Fruit fly (Drosophila melanogaster) whole organism, wandering third instar larva: ENCODE measurements around the gene CG15262.

Source experiments
- Abd-B ChIP-seq: fragments of >200 bp; optimal IDR thresholded peaks from 2 replicates; lab custom pipeline; 2017; ENCODE audit warnings: missing biosample characterization, missing genetic modification characterization
- CG32264 ChIP-seq: fragments of 200-800 bp; sonication (Bioruptor generic); optimal IDR thresholded peaks from 2 replicates; lab custom pipeline; 2016; ENCODE audit warnings: missing biosample characterization, missing genetic modification characterization
- CG9705 ChIP-seq: fragments of 200-800 bp; sonication (Bioruptor generic); optimal IDR thresholded peaks from 2 replicates; lab custom pipeline; 2018; ENCODE audit warnings: missing biosample characterization, mild to moderate bottlenecking, missing genetic modification characterization
- CrebA ChIP-seq: fragments of 200-800 bp; sonication (Bioruptor generic); optimal IDR thresholded peaks from 2 replicates; lab custom pipeline; 2016; ENCODE audit warnings: missing biosample characterization, mild to moderate bottlenecking, missing genetic modification characterization, borderline replicate concordance
- Dfd ChIP-seq: fragments of >200 bp; optimal IDR thresholded peaks from 2 replicates; lab custom pipeline; 2017; ENCODE audit warnings: missing biosample characterization, missing genetic modification characterization
- Dif ChIP-seq: fragments of 200-275, 200-300 bp; sonication (Bioruptor generic); optimal IDR thresholded peaks from 2 replicates; lab custom pipeline; 2018; ENCODE audit warnings: missing biosample characterization, missing genetic modification characterization; ENCODE audit not compliant: partially characterized antibody
- GATAd ChIP-seq: sonication (Bioruptor generic); optimal IDR thresholded peaks from 2 replicates; lab custom pipeline; 2016; ENCODE audit warnings: missing biosample characterization, missing genetic modification characterization
- HLH106 ChIP-seq: fragments of 200-800 bp; optimal IDR thresholded peaks from 3 replicates; lab custom pipeline; 2019; ENCODE audit warnings: missing biosample characterization, mild to moderate bottlenecking, missing genetic modification characterization, moderate library complexity
- Hnf4 ChIP-seq: fragments of 200-800 bp; sonication (Bioruptor generic); optimal IDR thresholded peaks from 2 replicates; lab custom pipeline; 2016; ENCODE audit warnings: missing biosample characterization, mild to moderate bottlenecking, missing genetic modification characterization
- Hr78 ChIP-seq: fragments of >200 bp; optimal IDR thresholded peaks from 2 replicates; lab custom pipeline; 2017; ENCODE audit warnings: missing biosample characterization, missing genetic modification characterization
- Jra ChIP-seq: sonication (Bioruptor generic); optimal IDR thresholded peaks from 2 replicates; lab custom pipeline; 2016; ENCODE audit warnings: missing biosample characterization, missing genetic modification characterization
- Mio ChIP-seq: sonication (Bioruptor generic); optimal IDR thresholded peaks from 2 replicates; lab custom pipeline; 2016; ENCODE audit warnings: missing biosample characterization, missing genetic modification characterization
- Myc ChIP-seq: fragments of >200 bp; optimal IDR thresholded peaks from 2 replicates; lab custom pipeline; 2017
- N ChIP-seq: fragments of >200 bp; optimal IDR thresholded peaks from 2 replicates; lab custom pipeline; 2018; ENCODE audit warnings: missing biosample characterization, missing external identifiers, missing genetic modification characterization
- OdsH ChIP-seq: fragments of 200-800 bp; sonication (Bioruptor generic); optimal IDR thresholded peaks from 2 replicates; lab custom pipeline; 2016; ENCODE audit warnings: missing biosample characterization, mild to moderate bottlenecking, missing genetic modification characterization
- Rel ChIP-seq, 2 experiments: fragments of 200-800 bp; sonication (Bioruptor generic) in 1 of 2; optimal IDR thresholded peaks; 2 replicates in 1 of 2; 3 replicates in 1 of 2; lab custom pipeline; 2016 to 2019; ENCODE audit warnings: mild to moderate bottlenecking in 2 of 2, missing biosample characterization in 2 of 2, missing genetic modification characterization in 2 of 2, moderate library complexity in 1 of 2
- Sp1 ChIP-seq: fragments of 200-800 bp; sonication (Bioruptor generic); optimal IDR thresholded peaks from 3 replicates; lab custom pipeline; 2019; ENCODE audit warnings: missing biosample characterization, mild to moderate bottlenecking, missing genetic modification characterization, moderate library complexity
- Vsx2 ChIP-seq: fragments of 200-300, 225-300 bp; sonication (Bioruptor generic); optimal IDR thresholded peaks from 2 replicates; lab custom pipeline; 2018; ENCODE audit warnings: missing biosample characterization, missing genetic modification characterization; ENCODE audit not compliant: partially characterized antibody
- br ChIP-seq: fragments of 200-800 bp; sonication (Bioruptor generic); optimal IDR thresholded peaks from 2 replicates; lab custom pipeline; 2016; ENCODE audit warnings: missing biosample characterization, missing genetic modification characterization
- brk ChIP-seq: fragments of 200-800 bp; sonication (Bioruptor generic); optimal IDR thresholded peaks from 2 replicates; lab custom pipeline; 2016; ENCODE audit warnings: missing biosample characterization, mild to moderate bottlenecking, missing genetic modification characterization
- dl ChIP-seq, 2 experiments: fragments of 175-275, 200-275 bp in 1 of 2; fragments of 200-275 bp in 1 of 2; sonication (Bioruptor generic); optimal IDR thresholded peaks; lab custom pipeline; 2018; ENCODE audit warnings: mild to moderate bottlenecking in 2 of 2, missing biosample characterization in 2 of 2, missing genetic modification characterization in 2 of 2, moderate library complexity in 2 of 2; ENCODE audit not compliant: partially characterized antibody in 2 of 2, insufficient read depth in 1 of 2
- dmrt93B ChIP-seq: fragments of 200-800 bp; sonication (Bioruptor generic); optimal IDR thresholded peaks from 2 replicates; lab custom pipeline; 2018; ENCODE audit warnings: missing biosample characterization, mild to moderate bottlenecking, missing genetic modification characterization
- dsf ChIP-seq: sonication (Bioruptor generic); optimal IDR thresholded peaks from 2 replicates; lab custom pipeline; 2016; ENCODE audit warnings: missing biosample characterization, missing genetic modification characterization, borderline replicate concordance
- foxo ChIP-seq, 2 experiments: fragments of 200-800 bp; sonication (Bioruptor generic); optimal IDR thresholded peaks; 2 replicates in 1 of 2; 3 replicates in 1 of 2; lab custom pipeline; 2016 to 2017; ENCODE audit warnings: missing biosample characterization in 2 of 2, missing genetic modification characterization in 2 of 2
- fru ChIP-seq: fragments of 200-800 bp; sonication (Bioruptor generic); optimal IDR thresholded peaks from 3 replicates; lab custom pipeline; 2016; ENCODE audit warnings: missing biosample characterization, mild to moderate bottlenecking, missing genetic modification characterization
- h ChIP-seq: fragments of 200-800 bp; sonication (Bioruptor generic); optimal IDR thresholded peaks from 3 replicates; lab custom pipeline; 2016; ENCODE audit warnings: missing biosample characterization, mild to moderate bottlenecking, missing genetic modification characterization
- jim ChIP-seq: fragments of 175-275, 200-325 bp; sonication (Bioruptor generic); optimal IDR thresholded peaks from 2 replicates; lab custom pipeline; 2016; ENCODE audit warnings: missing biosample characterization, mild to moderate bottlenecking, missing genetic modification characterization
- lola ChIP-seq: fragments of >200 bp; optimal IDR thresholded peaks from 2 replicates; lab custom pipeline; 2017; ENCODE audit warnings: missing biosample characterization, missing genetic modification characterization
- psq ChIP-seq: fragments of 200-800 bp; sonication (Bioruptor generic); optimal IDR thresholded peaks from 3 replicates; lab custom pipeline; 2017; ENCODE audit warnings: missing biosample characterization, mild to moderate bottlenecking, missing genetic modification characterization, moderate library complexity
- rgr ChIP-seq: fragments of 200-800 bp; sonication (Bioruptor generic); optimal IDR thresholded peaks from 3 replicates; lab custom pipeline; 2016; ENCODE audit warnings: missing biosample characterization, mild to moderate bottlenecking, missing genetic modification characterization
- sage ChIP-seq: fragments of 200-800 bp; sonication (Bioruptor generic); optimal IDR thresholded peaks from 2 replicates; lab custom pipeline; 2016; ENCODE audit warnings: missing biosample characterization, mild to moderate bottlenecking, missing genetic modification characterization
- sv ChIP-seq: fragments of 200-800 bp; sonication (Bioruptor generic); optimal IDR thresholded peaks from 3 replicates; lab custom pipeline; 2016; ENCODE audit warnings: missing biosample characterization, missing genetic modification characterization
- tai ChIP-seq: sonication (Bioruptor generic); optimal IDR thresholded peaks from 2 replicates; lab custom pipeline; 2016; ENCODE audit warnings: missing biosample characterization, missing genetic modification characterization
- usp ChIP-seq: fragments of >200 bp; optimal IDR thresholded peaks from 2 replicates; lab custom pipeline; 2017; ENCODE audit warnings: missing biosample characterization, missing genetic modification characterization
- woc ChIP-seq: sonication (Bioruptor generic); optimal IDR thresholded peaks from 2 replicates; lab custom pipeline; 2016; ENCODE audit warnings: missing biosample characterization, mild to moderate bottlenecking, missing genetic modification characterization

Gene CG15262

dm6 chr2L:15297508-15297907 lies at the start of gene CG15262:
Gene CG15262, plus strand, starts transcription at chr2L:15297808.
- TF ChIP-seq Myc (lab: Kevin White, UChicago) (no peak), Abd-B (GFP tag; lab: Kevin White, UChicago) (no peak), sage (GFP tag; lab: Kevin White, UChicago) (no peak), Mio (no peak), psq (no peak), Vsx2 (GFP tag; lab: Kevin White, UChicago) (no peak)
- TF ChIP-seq, all 38 proteins: peak for 0

dm6 chr2L:15248163-15249005 lies 49.2 kb upstream of the CG15262 start, which contains the start of gene dao:
Gene dao, plus strand, starts transcription at chr2L:15248879.
- TF ChIP-seq h (GFP tag; lab: Kevin White, UChicago): peak; percentile 1
- TF ChIP-seq Sp1 (GFP tag; lab: Kevin White, UChicago): no peak
- peak in 1 of 2 experiments; percentile 16 for TF ChIP-seq foxo (GFP tag; optimal IDR thresholded peaks at IDR 0.05; lab: Kevin White, UChicago)
- no peak for TF ChIP-seq dl (GFP tag; optimal IDR thresholded peaks at IDR 0.05; lab: Kevin White, UChicago; ENCODE audit: insufficient read depth in 1 of 2, partially characterized antibody in 2 of 2)
- TF ChIP-seq Jra (GFP tag; lab: Kevin White, UChicago): no peak
- peak; percentile 31 for TF ChIP-seq sv
- no peak for TF ChIP-seq dsf
- peak; percentile 6 for TF ChIP-seq HLH106
- TF ChIP-seq, all 38 proteins: peak for 4

DNA sequence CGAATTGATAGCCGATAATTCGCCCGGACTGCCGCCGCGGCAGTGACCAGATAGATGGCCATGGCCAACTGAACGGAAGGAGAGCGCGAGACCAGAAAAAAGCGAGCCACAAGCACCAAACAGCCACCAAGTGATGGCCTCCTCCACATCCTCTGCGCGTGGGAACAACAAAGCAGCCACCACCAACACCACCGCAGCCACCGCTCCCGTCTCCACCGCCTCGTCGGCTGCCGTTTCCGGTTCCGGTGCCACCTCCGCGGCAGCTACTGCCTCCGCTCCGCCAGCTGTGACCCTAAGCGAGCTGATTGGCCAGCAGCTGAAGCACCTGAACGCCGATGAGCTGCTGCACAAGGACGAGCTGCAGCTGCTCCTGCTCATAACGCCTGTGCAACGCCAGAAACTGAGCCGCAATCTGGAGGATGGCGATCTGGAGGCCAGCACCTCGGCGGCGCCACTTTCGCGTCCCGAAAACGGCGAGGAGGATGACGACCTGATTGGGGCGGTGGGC lies 48.5 kb upstream of the CG15262 start:
- no peak for TF ChIP-seq Hr78 (GFP tag; lab: Kevin White, UChicago)
- no peak for TF ChIP-seq dsf
- no peak for TF ChIP-seq Dif (GFP tag; lab: Kevin White, UChicago)
- no peak for TF ChIP-seq dl (GFP tag; optimal IDR thresholded peaks at IDR 0.05; lab: Kevin White, UChicago; ENCODE audit: insufficient read depth in 1 of 2, partially characterized antibody in 2 of 2)

DNA sequence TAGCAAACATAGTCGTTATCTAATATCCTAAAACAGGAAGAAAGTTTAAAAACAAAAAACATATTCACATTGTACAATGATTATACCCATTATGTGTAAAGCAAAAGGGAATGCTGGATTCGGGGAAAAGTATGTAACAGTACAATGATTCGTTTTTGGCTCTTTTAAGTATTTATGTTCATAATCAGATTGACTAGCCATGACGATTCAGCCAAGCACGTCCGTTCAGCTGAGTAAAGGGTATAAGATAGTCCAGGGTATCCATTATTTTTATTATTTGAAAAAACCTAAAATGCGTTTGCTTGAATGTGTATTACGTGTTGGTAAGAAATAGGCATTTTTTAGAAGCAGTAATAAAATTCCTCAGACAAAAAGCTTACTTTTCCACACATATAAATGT lies 47.9 kb upstream of the CG15262 start:
- no peak for TF ChIP-seq GATAd (GFP tag; lab: Kevin White, UChicago)
- TF ChIP-seq h (GFP tag; lab: Kevin White, UChicago): no peak
- TF ChIP-seq CG9705 (GFP tag; lab: Kevin White, UChicago): no peak
- no peak for TF ChIP-seq sage (GFP tag; lab: Kevin White, UChicago)
- TF ChIP-seq foxo (GFP tag; optimal IDR thresholded peaks at IDR 0.05; lab: Kevin White, UChicago): no peak
- TF ChIP-seq rgr: no peak
- no peak for TF ChIP-seq Jra (GFP tag; lab: Kevin White, UChicago)
- no peak for TF ChIP-seq woc
- TF ChIP-seq Dfd: no peak
- no peak for TF ChIP-seq Dif (GFP tag; lab: Kevin White, UChicago)
- TF ChIP-seq brk (GFP tag; lab: Kevin White, UChicago): no peak
- no peak for TF ChIP-seq Rel (GFP tag; optimal IDR thresholded peaks at IDR 0.05; lab: Kevin White, UChicago)
- TF ChIP-seq Rel (tag; optimal IDR thresholded peaks at IDR 0.05; lab: Kevin White, UChicago): no peak
- TF ChIP-seq CG32264 (GFP tag; lab: Kevin White, UChicago): no peak
- no peak for TF ChIP-seq Myc (lab: Kevin White, UChicago)
- TF ChIP-seq usp: no peak
- TF ChIP-seq Vsx2 (GFP tag; lab: Kevin White, UChicago): no peak

DNA sequence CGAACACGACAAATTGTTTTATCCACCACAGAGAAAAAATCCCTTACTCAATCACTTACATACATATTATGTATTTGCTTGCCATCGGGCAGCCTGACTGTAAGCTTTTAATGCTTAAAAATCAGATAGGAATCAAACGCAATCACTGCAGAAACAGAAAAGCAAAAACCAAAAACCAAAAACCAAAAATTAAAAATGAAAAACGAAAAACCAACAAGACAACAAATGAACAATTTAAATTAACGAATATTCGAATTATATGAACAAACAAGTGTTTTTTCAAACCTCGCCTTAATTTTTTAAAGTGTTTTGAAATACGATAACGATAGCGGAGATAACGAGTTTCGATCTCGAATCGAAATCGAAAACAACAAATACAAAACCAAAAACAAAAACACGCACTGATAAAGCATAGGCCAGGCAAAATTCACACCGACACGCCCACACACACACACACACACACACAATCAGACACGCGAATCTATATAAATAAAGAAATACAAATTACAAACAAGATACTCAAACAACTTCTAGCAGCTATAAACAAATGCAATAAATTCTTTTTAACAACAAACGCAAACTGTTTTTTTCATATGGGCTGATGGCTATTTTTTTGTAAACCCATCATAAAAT lies 43.3 kb upstream of the CG15262 start:
- peak; percentile 26 for TF ChIP-seq HLH106
- TF ChIP-seq foxo (GFP tag; optimal IDR thresholded peaks at IDR 0.05; lab: Kevin White, UChicago): peak in 1 of 2 experiments; percentile 54
- TF ChIP-seq sage (GFP tag; lab: Kevin White, UChicago): peak; percentile 30
- TF ChIP-seq dmrt93B: no peak
- no peak for TF ChIP-seq CrebA (GFP tag; lab: Kevin White, UChicago)
- no peak for TF ChIP-seq Abd-B (GFP tag; lab: Kevin White, UChicago)
- TF ChIP-seq OdsH (GFP tag; lab: Kevin White, UChicago): peak; percentile 54
- no peak for TF ChIP-seq tai (GFP tag; lab: Kevin White, UChicago)
- TF ChIP-seq Myc (lab: Kevin White, UChicago): no peak
- TF ChIP-seq Sp1 (GFP tag; lab: Kevin White, UChicago): no peak
- no peak for TF ChIP-seq Dif (GFP tag; lab: Kevin White, UChicago)
- no peak for TF ChIP-seq Jra (GFP tag; lab: Kevin White, UChicago)
- no peak for TF ChIP-seq h (GFP tag; lab: Kevin White, UChicago)
- no peak for TF ChIP-seq N
- no peak for TF ChIP-seq usp
- no peak for TF ChIP-seq sv
- TF ChIP-seq lola (GFP tag; lab: Kevin White, UChicago): no peak
- TF ChIP-seq GATAd (GFP tag; lab: Kevin White, UChicago): no peak
- no peak for TF ChIP-seq Hnf4
- no peak for TF ChIP-seq br (GFP tag; lab: Kevin White, UChicago)
- TF ChIP-seq jim (GFP tag; lab: Kevin White, UChicago): no peak
- TF ChIP-seq fru: no peak
- peak; percentile 42 for TF ChIP-seq rgr
- TF ChIP-seq CG9705 (GFP tag; lab: Kevin White, UChicago): no peak
- TF ChIP-seq Rel (GFP tag; optimal IDR thresholded peaks at IDR 0.05; lab: Kevin White, UChicago): no peak
- TF ChIP-seq Rel (tag; optimal IDR thresholded peaks at IDR 0.05; lab: Kevin White, UChicago): peak; percentile 92
- no peak for TF ChIP-seq brk (GFP tag; lab: Kevin White, UChicago)
- no peak for TF ChIP-seq Vsx2 (GFP tag; lab: Kevin White, UChicago)
